Worm (Caenorhabditis elegans) whole organism, mixed stage, embryonic: ENCODE results near the gene B0563.5.

ENCODE experiments used
- M03D4.4 ChIP-seq: sonication (generic microtip); optimal IDR thresholded peaks from 2 replicates; lab custom pipeline; 2017; ENCODE audit warnings: mild to moderate bottlenecking, missing genetic modification characterization, missing compliant biosample characterization
- bed-3 ChIP-seq: fragments of 200-800 bp; sonication (Bioruptor generic); optimal IDR thresholded peaks from 3 replicates; lab custom pipeline; 2018; ENCODE audit warnings: mild to moderate bottlenecking, missing genetic modification characterization, moderate library complexity, missing compliant biosample characterization
- blmp-1 ChIP-seq: fragments of 150-350 bp; optimal IDR thresholded peaks from 2 replicates; lab custom pipeline; 2014; ENCODE audit warnings: missing biosample characterization, missing genetic modification characterization
- ceh-43 ChIP-seq: fragments of 200-800 bp; sonication (Bioruptor generic); optimal IDR thresholded peaks from 2 replicates; lab custom pipeline; 2018; ENCODE audit warnings: mild to moderate bottlenecking, missing genetic modification characterization, moderate library complexity, missing compliant biosample characterization
- ces-1 ChIP-seq: fragments of 150-350 bp; optimal IDR thresholded peaks from 2 replicates; lab custom pipeline; 2014; ENCODE audit warnings: missing biosample characterization, missing genetic modification reagents, missing genetic modification characterization
- cnd-1 ChIP-seq: fragments of 200-800 bp; sonication (Bioruptor generic); optimal IDR thresholded peaks from 2 replicates; lab custom pipeline; 2018; ENCODE audit warnings: mild to moderate bottlenecking, missing genetic modification characterization, missing compliant biosample characterization
- drap-1 ChIP-seq: fragments of 200-800 bp; sonication (Bioruptor generic); optimal IDR thresholded peaks from 3 replicates; lab custom pipeline; 2018; ENCODE audit warnings: mild to moderate bottlenecking, missing genetic modification characterization, missing compliant biosample characterization
- elt-1 ChIP-seq: sonication (generic microtip); optimal IDR thresholded peaks from 2 replicates; lab custom pipeline; 2017; ENCODE audit warnings: missing genetic modification characterization, mild to moderate bottlenecking, missing compliant biosample characterization, antibody characterized with exemption, moderate library complexity, borderline replicate concordance; ENCODE audit not compliant: insufficient read depth
- elt-3 ChIP-seq: fragments of 150-350 bp; optimal IDR thresholded peaks from 2 replicates; lab custom pipeline; 2014; ENCODE audit warnings: missing biosample characterization, missing genetic modification characterization
- flh-1 ChIP-seq: fragments of 200-800 bp; sonication (Bioruptor generic); optimal IDR thresholded peaks from 2 replicates; lab custom pipeline; 2018; ENCODE audit warnings: mild to moderate bottlenecking, missing genetic modification characterization, moderate library complexity, missing compliant biosample characterization
- hlh-1 ChIP-seq: fragments of 150-350 bp; optimal IDR thresholded peaks from 2 replicates; lab custom pipeline; 2014; ENCODE audit warnings: missing biosample characterization, missing genetic modification reagents, missing genetic modification characterization
- lin-32 ChIP-seq: fragments of 200-800 bp; sonication (Bioruptor generic); optimal IDR thresholded peaks from 2 replicates; lab custom pipeline; 2018; ENCODE audit warnings: mild to moderate bottlenecking, missing genetic modification characterization, missing compliant biosample characterization
- lsy-2 ChIP-seq: fragments of 150-350 bp; optimal IDR thresholded peaks from 2 replicates; lab custom pipeline; 2014; ENCODE audit warnings: missing biosample characterization, missing genetic modification characterization
- mab-5 ChIP-seq: fragments of 150-350 bp; optimal IDR thresholded peaks from 2 replicates; lab custom pipeline; 2014; ENCODE audit warnings: missing biosample characterization, missing genetic modification characterization
- mep-1 ChIP-seq: fragments of 150-350 bp; optimal IDR thresholded peaks from 2 replicates; lab custom pipeline; 2017; ENCODE audit warnings: missing biosample characterization, missing genetic modification reagents, missing genetic modification characterization, inconsistent platforms
- nhr-2 ChIP-seq: fragments of 150-350 bp; optimal IDR thresholded peaks from 2 replicates; lab custom pipeline; 2014; ENCODE audit warnings: missing biosample characterization, missing genetic modification characterization
- nhr-237 ChIP-seq: fragments of 150-350 bp; optimal IDR thresholded peaks from 2 replicates; lab custom pipeline; 2014; ENCODE audit warnings: missing biosample characterization, missing genetic modification characterization
- nhr-28 ChIP-seq: fragments of 150-350 bp; optimal IDR thresholded peaks from 2 replicates; lab custom pipeline; 2014; ENCODE audit warnings: missing biosample characterization, missing genetic modification characterization
- nhr-76 ChIP-seq: sonication (generic microtip); optimal IDR thresholded peaks from 2 replicates; lab custom pipeline; 2017; ENCODE audit warnings: missing biosample characterization, missing genetic modification characterization
- pha-4 ChIP-seq: fragments of 150-350 bp; optimal IDR thresholded peaks from 2 replicates; lab custom pipeline; 2018; ENCODE audit warnings: missing biosample characterization, missing genetic modification reagents, missing genetic modification characterization
- snpc-4 ChIP-seq: fragments of 150-350 bp; optimal IDR thresholded peaks from 2 replicates; lab custom pipeline; 2014; ENCODE audit warnings: missing biosample characterization, missing genetic modification characterization
- sptf-1 ChIP-seq: sonication (generic microtip); optimal IDR thresholded peaks from 2 replicates; lab custom pipeline; 2017; ENCODE audit warnings: mild to moderate bottlenecking, missing genetic modification characterization, moderate library complexity, missing compliant biosample characterization
- tbx-8 ChIP-seq: fragments of 200-800 bp; sonication (Bioruptor generic); optimal IDR thresholded peaks from 2 replicates; lab custom pipeline; 2018; ENCODE audit warnings: mild to moderate bottlenecking, missing genetic modification characterization, moderate library complexity, missing compliant biosample characterization
- unc-120 ChIP-seq: sonication (generic microtip); optimal IDR thresholded peaks from 2 replicates; lab custom pipeline; 2017; ENCODE audit warnings: missing genetic modification characterization, missing compliant biosample characterization; ENCODE audit not compliant: poor library complexity, severe bottlenecking
- unc-39 ChIP-seq: fragments of 150-350 bp; optimal IDR thresholded peaks from 2 replicates; lab custom pipeline; 2014; ENCODE audit warnings: missing biosample characterization, missing genetic modification characterization
- unc-62 ChIP-seq: fragments of 150-350 bp; optimal IDR thresholded peaks from 2 replicates; lab custom pipeline; 2014; ENCODE audit warnings: missing biosample characterization, missing genetic modification reagents, missing genetic modification characterization
- zip-8 ChIP-seq: fragments of 150-350 bp; optimal IDR thresholded peaks from 2 replicates; lab custom pipeline; 2014; ENCODE audit warnings: missing biosample characterization, missing genetic modification characterization
- ztf-11 ChIP-seq: fragments of 150-350 bp; optimal IDR thresholded peaks from 2 replicates; lab custom pipeline; 2014; ENCODE audit warnings: missing biosample characterization, missing genetic modification characterization

The B0563.5 gene

ce11 chrX:9183836-9184235 lies 37.9 kb downstream of the B0563.5 start, which contains the start of gene Y81B9A.2:
Gene Y81B9A.2 (plus strand): TSS chrX:9184136.
- TF ChIP-seq nhr-237 (tag; lab: Kevin White, UChicago) (no peak), unc-62 (no peak), sptf-1 (no peak), nhr-28 (tag; lab: Kevin White, UChicago) (no peak), M03D4.4 (no peak), zip-8 (no peak), cnd-1 (tag; lab: Kevin White, UChicago) (no peak), drap-1 (no peak), unc-120 (no peak), nhr-2 (tag; lab: Kevin White, UChicago) (no peak), tbx-8 (GFP tag; lab: Kevin White, UChicago) (no peak), mep-1 (tag; lab: Kevin White, UChicago) (no peak), elt-3 (tag; lab: Kevin White, UChicago) (no peak), unc-39 (tag; lab: Kevin White, UChicago) (no peak), bed-3 (GFP tag; lab: Kevin White, UChicago) (no peak), pha-4 (tag; lab: Kevin White, UChicago) (no peak), blmp-1 (tag; lab: Kevin White, UChicago) (no peak), lin-32 (GFP tag; lab: Kevin White, UChicago) (no peak), lsy-2 (no peak)

DNA sequence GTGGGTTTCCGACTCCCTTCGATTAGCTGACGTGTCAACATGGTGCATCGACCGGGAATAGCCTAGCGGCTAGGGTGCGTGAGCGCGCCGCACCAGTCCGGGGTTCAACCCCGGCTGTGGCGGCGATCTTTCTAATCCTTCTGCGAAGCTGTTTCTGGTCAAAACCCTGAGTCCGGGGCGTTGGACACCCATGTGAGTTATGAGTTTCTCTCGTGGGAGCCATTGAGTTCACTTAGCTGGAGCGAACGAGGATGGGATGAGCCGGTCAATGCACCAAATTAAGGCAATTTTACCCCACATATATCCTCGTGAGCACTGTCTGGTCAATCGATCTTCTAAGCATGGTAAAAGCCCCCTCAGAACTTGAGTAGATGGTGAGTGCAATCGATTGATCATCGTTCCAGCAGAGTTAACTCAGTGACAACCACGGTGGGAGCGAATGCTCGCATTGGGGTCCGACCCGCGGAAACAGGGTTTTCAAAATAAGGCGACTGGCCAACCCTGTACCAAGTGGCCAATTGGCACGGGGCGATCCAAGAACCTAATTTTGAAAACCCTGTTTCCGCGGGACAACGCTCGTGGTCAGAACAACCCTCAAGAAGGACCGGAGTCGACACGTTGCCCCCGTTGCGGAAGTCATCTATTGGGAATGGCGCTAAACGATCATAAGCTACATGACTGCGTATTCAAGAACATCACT lies 46.0 kb downstream of the B0563.5 start, which contains the start of gene Y81B9A.1:
Gene Y81B9A.1, plus strand, starts transcription at position 650 of the 700 bp plus-strand sequence.
- TF ChIP-seq flh-1 (no peak), unc-120 (peak; percentile 23)

- TF ChIP-seq nhr-237 (tag; lab: Kevin White, UChicago), result no peak
- no peak for TF ChIP-seq snpc-4 (tag; lab: Kevin White, UChicago)
- TF ChIP-seq ztf-11 (tag; lab: Kevin White, UChicago), result no peak
- no peak for TF ChIP-seq ces-1 (GFP tag; lab: Kevin White, UChicago)
- no peak for TF ChIP-seq hlh-1 (tag; lab: Kevin White, UChicago)
- TF ChIP-seq drap-1, result no peak
- TF ChIP-seq mab-5, result no peak
- TF ChIP-seq nhr-76 (tag; lab: Kevin White, UChicago), result no peak
- TF ChIP-seq ceh-43 (GFP tag; lab: Kevin White, UChicago), result no peak
- TF ChIP-seq bed-3 (GFP tag; lab: Kevin White, UChicago), result no peak
These were observed 48.1 kb downstream of the B0563.5 start for ce11 chrX:9194081-9194480.

ce11 chrX:9195375-9196098 lies 49.6 kb downstream of the B0563.5 start:
- TF ChIP-seq flh-1 (no peak), drap-1 (no peak), elt-1 (tag; lab: Kevin White, UChicago) (no peak), unc-62 (no peak), bed-3 (GFP tag; lab: Kevin White, UChicago) (no peak), zip-8 (no peak), M03D4.4 (no peak)
